Fruit fly (Drosophila melanogaster) whole organism, wandering third instar larva: ENCODE data around the gene Sik2.

Experiments
- Abd-B ChIP-seq: fragments of >200 bp; optimal IDR thresholded peaks from 2 replicates; lab custom pipeline; 2017; ENCODE audit warnings: missing biosample characterization, missing genetic modification characterization
- CG32264 ChIP-seq: fragments of 200-800 bp; sonication (Bioruptor generic); optimal IDR thresholded peaks from 2 replicates; lab custom pipeline; 2016; ENCODE audit warnings: missing biosample characterization, missing genetic modification characterization
- CG9705 ChIP-seq: fragments of 200-800 bp; sonication (Bioruptor generic); optimal IDR thresholded peaks from 2 replicates; lab custom pipeline; 2018; ENCODE audit warnings: missing biosample characterization, mild to moderate bottlenecking, missing genetic modification characterization
- CrebA ChIP-seq: fragments of 200-800 bp; sonication (Bioruptor generic); optimal IDR thresholded peaks from 2 replicates; lab custom pipeline; 2016; ENCODE audit warnings: missing biosample characterization, mild to moderate bottlenecking, missing genetic modification characterization, borderline replicate concordance
- Dfd ChIP-seq: fragments of >200 bp; optimal IDR thresholded peaks from 2 replicates; lab custom pipeline; 2017; ENCODE audit warnings: missing biosample characterization, missing genetic modification characterization
- Dif ChIP-seq: fragments of 200-275, 200-300 bp; sonication (Bioruptor generic); optimal IDR thresholded peaks from 2 replicates; lab custom pipeline; 2018; ENCODE audit warnings: missing biosample characterization, missing genetic modification characterization; ENCODE audit not compliant: partially characterized antibody
- GATAd ChIP-seq: sonication (Bioruptor generic); optimal IDR thresholded peaks from 2 replicates; lab custom pipeline; 2016; ENCODE audit warnings: missing biosample characterization, missing genetic modification characterization
- HLH106 ChIP-seq: fragments of 200-800 bp; optimal IDR thresholded peaks from 3 replicates; lab custom pipeline; 2019; ENCODE audit warnings: missing biosample characterization, mild to moderate bottlenecking, missing genetic modification characterization, moderate library complexity
- Hnf4 ChIP-seq: fragments of 200-800 bp; sonication (Bioruptor generic); optimal IDR thresholded peaks from 2 replicates; lab custom pipeline; 2016; ENCODE audit warnings: missing biosample characterization, mild to moderate bottlenecking, missing genetic modification characterization
- Hr78 ChIP-seq: fragments of >200 bp; optimal IDR thresholded peaks from 2 replicates; lab custom pipeline; 2017; ENCODE audit warnings: missing biosample characterization, missing genetic modification characterization
- Hr83 ChIP-seq: fragments of 200-300 bp; sonication (Bioruptor generic); optimal IDR thresholded peaks from 2 replicates; lab custom pipeline; 2016; ENCODE audit warnings: missing biosample characterization, mild to moderate bottlenecking, missing genetic modification characterization, moderate library complexity; ENCODE audit not compliant: poor library complexity, severe bottlenecking
- Jra ChIP-seq: sonication (Bioruptor generic); optimal IDR thresholded peaks from 2 replicates; lab custom pipeline; 2016; ENCODE audit warnings: missing biosample characterization, missing genetic modification characterization
- Mio ChIP-seq: sonication (Bioruptor generic); optimal IDR thresholded peaks from 2 replicates; lab custom pipeline; 2016; ENCODE audit warnings: missing biosample characterization, missing genetic modification characterization
- Myc ChIP-seq: fragments of >200 bp; optimal IDR thresholded peaks from 2 replicates; lab custom pipeline; 2017
- N ChIP-seq: fragments of >200 bp; optimal IDR thresholded peaks from 2 replicates; lab custom pipeline; 2018; ENCODE audit warnings: missing biosample characterization, missing external identifiers, missing genetic modification characterization
- OdsH ChIP-seq: fragments of 200-800 bp; sonication (Bioruptor generic); optimal IDR thresholded peaks from 2 replicates; lab custom pipeline; 2016; ENCODE audit warnings: missing biosample characterization, mild to moderate bottlenecking, missing genetic modification characterization
- Rel ChIP-seq, 2 experiments: fragments of 200-800 bp; sonication (Bioruptor generic) in 1 of 2; optimal IDR thresholded peaks; 2 replicates in 1 of 2; 3 replicates in 1 of 2; lab custom pipeline; 2016 to 2019; ENCODE audit warnings: mild to moderate bottlenecking in 2 of 2, missing biosample characterization in 2 of 2, missing genetic modification characterization in 2 of 2, moderate library complexity in 1 of 2
- Sp1 ChIP-seq: fragments of 200-800 bp; sonication (Bioruptor generic); optimal IDR thresholded peaks from 3 replicates; lab custom pipeline; 2019; ENCODE audit warnings: missing biosample characterization, mild to moderate bottlenecking, missing genetic modification characterization, moderate library complexity
- Vsx2 ChIP-seq: fragments of 200-300, 225-300 bp; sonication (Bioruptor generic); optimal IDR thresholded peaks from 2 replicates; lab custom pipeline; 2018; ENCODE audit warnings: missing biosample characterization, missing genetic modification characterization; ENCODE audit not compliant: partially characterized antibody
- br ChIP-seq: fragments of 200-800 bp; sonication (Bioruptor generic); optimal IDR thresholded peaks from 2 replicates; lab custom pipeline; 2016; ENCODE audit warnings: missing biosample characterization, missing genetic modification characterization
- brk ChIP-seq: fragments of 200-800 bp; sonication (Bioruptor generic); optimal IDR thresholded peaks from 2 replicates; lab custom pipeline; 2016; ENCODE audit warnings: missing biosample characterization, mild to moderate bottlenecking, missing genetic modification characterization
- dl ChIP-seq, 2 experiments: fragments of 175-275, 200-275 bp in 1 of 2; fragments of 200-275 bp in 1 of 2; sonication (Bioruptor generic); optimal IDR thresholded peaks; lab custom pipeline; 2018; ENCODE audit warnings: mild to moderate bottlenecking in 2 of 2, missing biosample characterization in 2 of 2, missing genetic modification characterization in 2 of 2, moderate library complexity in 2 of 2; ENCODE audit not compliant: partially characterized antibody in 2 of 2, insufficient read depth in 1 of 2
- dmrt93B ChIP-seq: fragments of 200-800 bp; sonication (Bioruptor generic); optimal IDR thresholded peaks from 2 replicates; lab custom pipeline; 2018; ENCODE audit warnings: missing biosample characterization, mild to moderate bottlenecking, missing genetic modification characterization
- dsf ChIP-seq: sonication (Bioruptor generic); optimal IDR thresholded peaks from 2 replicates; lab custom pipeline; 2016; ENCODE audit warnings: missing biosample characterization, missing genetic modification characterization, borderline replicate concordance
- ey ChIP-seq: fragments of 200-800 bp; sonication (Bioruptor generic); optimal IDR thresholded peaks from 2 replicates; lab custom pipeline; 2016; ENCODE audit warnings: missing biosample characterization, missing genetic modification characterization
- foxo ChIP-seq, 2 experiments: fragments of 200-800 bp; sonication (Bioruptor generic); optimal IDR thresholded peaks; 2 replicates in 1 of 2; 3 replicates in 1 of 2; lab custom pipeline; 2016 to 2017; ENCODE audit warnings: missing biosample characterization in 2 of 2, missing genetic modification characterization in 2 of 2
- fru ChIP-seq: fragments of 200-800 bp; sonication (Bioruptor generic); optimal IDR thresholded peaks from 3 replicates; lab custom pipeline; 2016; ENCODE audit warnings: missing biosample characterization, mild to moderate bottlenecking, missing genetic modification characterization
- h ChIP-seq: fragments of 200-800 bp; sonication (Bioruptor generic); optimal IDR thresholded peaks from 3 replicates; lab custom pipeline; 2016; ENCODE audit warnings: missing biosample characterization, mild to moderate bottlenecking, missing genetic modification characterization
- jim ChIP-seq: fragments of 175-275, 200-325 bp; sonication (Bioruptor generic); optimal IDR thresholded peaks from 2 replicates; lab custom pipeline; 2016; ENCODE audit warnings: missing biosample characterization, mild to moderate bottlenecking, missing genetic modification characterization
- lola ChIP-seq: fragments of >200 bp; optimal IDR thresholded peaks from 2 replicates; lab custom pipeline; 2017; ENCODE audit warnings: missing biosample characterization, missing genetic modification characterization
- pan ChIP-seq: fragments of >200 bp; optimal IDR thresholded peaks from 2 replicates; lab custom pipeline; 2017
- psq ChIP-seq: fragments of 200-800 bp; sonication (Bioruptor generic); optimal IDR thresholded peaks from 3 replicates; lab custom pipeline; 2017; ENCODE audit warnings: missing biosample characterization, mild to moderate bottlenecking, missing genetic modification characterization, moderate library complexity
- rgr ChIP-seq: fragments of 200-800 bp; sonication (Bioruptor generic); optimal IDR thresholded peaks from 3 replicates; lab custom pipeline; 2016; ENCODE audit warnings: missing biosample characterization, mild to moderate bottlenecking, missing genetic modification characterization
- sage ChIP-seq: fragments of 200-800 bp; sonication (Bioruptor generic); optimal IDR thresholded peaks from 2 replicates; lab custom pipeline; 2016; ENCODE audit warnings: missing biosample characterization, mild to moderate bottlenecking, missing genetic modification characterization
- sv ChIP-seq: fragments of 200-800 bp; sonication (Bioruptor generic); optimal IDR thresholded peaks from 3 replicates; lab custom pipeline; 2016; ENCODE audit warnings: missing biosample characterization, missing genetic modification characterization
- tai ChIP-seq: sonication (Bioruptor generic); optimal IDR thresholded peaks from 2 replicates; lab custom pipeline; 2016; ENCODE audit warnings: missing biosample characterization, missing genetic modification characterization
- usp ChIP-seq: fragments of >200 bp; optimal IDR thresholded peaks from 2 replicates; lab custom pipeline; 2017; ENCODE audit warnings: missing biosample characterization, missing genetic modification characterization
- woc ChIP-seq: sonication (Bioruptor generic); optimal IDR thresholded peaks from 2 replicates; lab custom pipeline; 2016; ENCODE audit warnings: missing biosample characterization, mild to moderate bottlenecking, missing genetic modification characterization

The Sik2 gene

DNA sequence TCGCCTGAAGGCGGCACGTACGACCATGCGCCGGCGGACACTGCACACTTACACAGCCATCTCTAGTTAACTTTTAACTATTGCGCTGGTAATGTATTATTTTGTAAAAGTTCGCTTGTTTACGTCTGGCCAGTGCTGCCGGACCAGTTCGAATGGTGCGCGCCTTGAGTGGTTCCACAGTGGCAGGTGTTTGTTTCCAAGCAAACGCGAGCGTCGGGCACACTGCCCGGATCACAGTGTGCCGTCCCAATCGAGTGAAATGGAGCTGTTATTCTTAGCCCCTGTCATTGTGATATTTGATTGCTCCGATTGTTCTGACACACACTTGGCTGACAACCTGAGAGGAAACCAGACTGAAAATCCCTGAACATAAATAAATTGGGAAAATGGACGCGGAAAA lies 11.6 kb upstream of the Sik2 start, which contains the start of gene CG4199:
CG4199 (minus strand) TSS at position 159 of the 400 bp plus-strand sequence.
- no peak for TF ChIP-seq usp (GFP tag; lab: Kevin White, UChicago)
- no peak for TF ChIP-seq CG9705 (GFP tag; lab: Kevin White, UChicago)
- TF ChIP-seq ey (GFP tag; lab: Kevin White, UChicago) = no peak
- no peak for TF ChIP-seq Dif
- TF ChIP-seq foxo (GFP tag; optimal IDR thresholded peaks at IDR 0.05; lab: Kevin White, UChicago) = peak in 1 of 2 experiments; percentile 27
- TF ChIP-seq tai = no peak
- no peak for TF ChIP-seq Hr78 (GFP tag; lab: Kevin White, UChicago)
- TF ChIP-seq CrebA = no peak
- TF ChIP-seq fru (GFP tag; lab: Kevin White, UChicago) = peak; percentile 12
- no peak for TF ChIP-seq Jra
- TF ChIP-seq Rel (GFP tag; optimal IDR thresholded peaks at IDR 0.05; lab: Kevin White, UChicago) = no peak
- TF ChIP-seq Rel (tag; optimal IDR thresholded peaks at IDR 0.05; lab: Kevin White, UChicago) = peak; percentile 58
- TF ChIP-seq br (GFP tag; lab: Kevin White, UChicago) = no peak
- no peak for TF ChIP-seq Hr83 (GFP tag; lab: Kevin White, UChicago)
- TF ChIP-seq rgr (GFP tag; lab: Kevin White, UChicago) = no peak
- peak; percentile 18 for TF ChIP-seq h (GFP tag; lab: Kevin White, UChicago)
- no peak for TF ChIP-seq dsf (GFP tag; lab: Kevin White, UChicago)
- TF ChIP-seq Hnf4 (GFP tag; lab: Kevin White, UChicago) = no peak
- no peak for TF ChIP-seq Abd-B (GFP tag; lab: Kevin White, UChicago)
- TF ChIP-seq sage (GFP tag; lab: Kevin White, UChicago) = no peak
- TF ChIP-seq Sp1 (GFP tag; lab: Kevin White, UChicago) = no peak
- TF ChIP-seq Dfd (GFP tag; lab: Kevin White, UChicago) = no peak
- TF ChIP-seq jim (GFP tag; lab: Kevin White, UChicago) = no peak
- no peak for TF ChIP-seq woc (GFP tag; lab: Kevin White, UChicago)
- TF ChIP-seq HLH106 (tag; lab: Kevin White, UChicago) = no peak

- TF ChIP-seq rgr (GFP tag; lab: Kevin White, UChicago) = peak; percentile 90
- peak; percentile 93 for TF ChIP-seq ey (GFP tag; lab: Kevin White, UChicago)
- TF ChIP-seq dl (GFP tag; optimal IDR thresholded peaks at IDR 0.05; lab: Kevin White, UChicago; ENCODE audit: insufficient read depth in 1 of 2, partially characterized antibody in 2 of 2) = peak; percentile 63 to 82
- TF ChIP-seq CrebA = no peak
- peak; percentile 96 for TF ChIP-seq woc (GFP tag; lab: Kevin White, UChicago)
- TF ChIP-seq dsf (GFP tag; lab: Kevin White, UChicago) = no peak
- peak; percentile 20 for TF ChIP-seq Mio (GFP tag; lab: Kevin White, UChicago)
- no peak for TF ChIP-seq jim (GFP tag; lab: Kevin White, UChicago)
- no peak for TF ChIP-seq Jra
- TF ChIP-seq OdsH (GFP tag; lab: Kevin White, UChicago) = peak; percentile 87
- peak; percentile 83 for TF ChIP-seq HLH106 (tag; lab: Kevin White, UChicago)
- peak; percentile 91 for TF ChIP-seq h (GFP tag; lab: Kevin White, UChicago)
- TF ChIP-seq Sp1 (GFP tag; lab: Kevin White, UChicago) = peak; percentile 84
- TF ChIP-seq usp (GFP tag; lab: Kevin White, UChicago) = no peak
- no peak for TF ChIP-seq pan (lab: Kevin White, UChicago)
- TF ChIP-seq psq (GFP tag; lab: Kevin White, UChicago) = peak; percentile 81
- TF ChIP-seq br (GFP tag; lab: Kevin White, UChicago) = peak; percentile 90
- no peak for TF ChIP-seq sage (GFP tag; lab: Kevin White, UChicago)
- TF ChIP-seq Hnf4 (GFP tag; lab: Kevin White, UChicago) = peak; percentile 83
- no peak for TF ChIP-seq N (GFP tag; lab: Kevin White, UChicago)
- no peak for TF ChIP-seq Hr83 (GFP tag; lab: Kevin White, UChicago)
- TF ChIP-seq Abd-B (GFP tag; lab: Kevin White, UChicago) = no peak
- TF ChIP-seq Dfd (GFP tag; lab: Kevin White, UChicago) = no peak
- TF ChIP-seq dmrt93B (GFP tag; lab: Kevin White, UChicago) = peak; percentile 77
- peak; percentile 94 for TF ChIP-seq fru (GFP tag; lab: Kevin White, UChicago)
- TF ChIP-seq Hr78 (GFP tag; lab: Kevin White, UChicago) = no peak
- peak; percentile 79 for TF ChIP-seq Dif
- TF ChIP-seq GATAd (GFP tag; lab: Kevin White, UChicago) = no peak
- no peak for TF ChIP-seq Vsx2
- TF ChIP-seq Myc (lab: Kevin White, UChicago) = no peak
- TF ChIP-seq CG9705 (GFP tag; lab: Kevin White, UChicago) = peak; percentile 70
- TF ChIP-seq lola (GFP tag; lab: Kevin White, UChicago) = no peak
- peak; percentile 8 for TF ChIP-seq sv
- TF ChIP-seq brk (GFP tag; lab: Kevin White, UChicago) = no peak
- peak; percentile 38 for TF ChIP-seq Rel (GFP tag; optimal IDR thresholded peaks at IDR 0.05; lab: Kevin White, UChicago)
- TF ChIP-seq Rel (tag; optimal IDR thresholded peaks at IDR 0.05; lab: Kevin White, UChicago) = peak; percentile 54
- TF ChIP-seq tai = no peak
- TF ChIP-seq foxo (GFP tag; optimal IDR thresholded peaks at IDR 0.05; lab: Kevin White, UChicago) = peak; percentile 5 to 92
- peak; percentile 58 for TF ChIP-seq CG32264 (GFP tag; lab: Kevin White, UChicago)
These were observed 10.4 kb upstream of the Sik2 start, which contains the start of gene Rtca for dm6 chrX:2071878-2072817. Gene Rtca (plus strand): TSS chrX:2072413.
